Worm (Caenorhabditis elegans): ENCODE results near the gene coq-6.

coq-6 gene

DNA sequence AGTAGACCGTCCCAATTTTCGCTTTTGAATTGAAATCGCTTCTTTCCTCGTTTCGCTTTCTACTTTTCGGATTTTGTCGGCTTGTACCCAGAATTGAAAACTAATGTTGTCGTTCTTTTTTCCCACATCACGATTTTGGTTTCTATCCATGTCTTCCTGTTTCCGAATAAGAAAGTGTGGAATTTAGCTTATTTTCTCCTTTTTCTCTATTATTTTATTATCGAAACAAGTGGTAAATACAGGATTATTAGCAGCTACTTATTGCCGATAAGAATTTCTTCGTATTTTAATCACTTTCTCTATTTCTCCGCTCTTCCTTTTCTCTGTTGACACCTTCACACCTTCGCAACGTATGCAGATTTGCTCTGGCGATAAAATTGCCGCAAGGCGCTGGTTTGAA, 48.4 kb downstream of the coq-6 start:
- TF ChIP-seq somi-1 (GFP tag; optimal IDR thresholded peaks at IDR 0.05): no peak

DNA sequence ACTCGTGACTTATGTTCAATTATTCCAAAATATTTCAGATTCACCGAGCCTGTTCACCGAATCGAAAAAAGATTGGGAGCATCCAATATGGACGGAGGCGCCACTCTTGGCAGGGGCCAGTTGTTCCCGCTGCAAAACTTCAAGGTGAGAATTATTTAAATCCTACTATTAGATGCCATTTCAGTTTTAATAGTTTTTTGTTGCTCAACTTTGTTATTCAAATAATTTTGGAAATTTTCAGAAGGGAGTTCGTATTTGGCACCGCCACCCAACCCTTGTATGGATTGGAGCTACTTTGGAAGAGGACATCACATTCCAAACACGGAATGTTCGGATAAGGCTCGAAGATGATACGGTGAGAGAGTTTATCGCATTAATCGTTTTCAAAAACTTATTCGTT, 49.6 kb downstream of the coq-6 start, which contains the start of gene hum-2:
Gene hum-2, plus strand, starts transcription at position 33 of the 400 bp plus-strand sequence.
- TF ChIP-seq nhr-90 (tag; optimal IDR thresholded peaks at IDR 0.05) (no peak), ztf-6 (GFP tag; IDR thresholded peaks at IDR 0.05) (no peak), ZK185.1 (tag; optimal IDR thresholded peaks at IDR 0.05; ENCODE audit: poor library complexity, severe bottlenecking) (no peak), Y53F4B.3 (GFP tag; IDR thresholded peaks at IDR 0.05) (no peak)
